Fruit fly (Drosophila melanogaster) Kc167 (cell line): Measurements from ENCODE around the gene CG10005.

Source experiments
- Myc ChIP-seq: fragments of >200 bp; optimal IDR thresholded peaks from 2 replicates; lab custom pipeline; 2017; ENCODE audit warnings: missing external identifiers
- Sin3A ChIP-seq: fragments of >200 bp; optimal IDR thresholded peaks from 2 replicates; lab custom pipeline; 2018; ENCODE audit warnings: missing external identifiers
- h ChIP-seq: fragments of >200 bp; optimal IDR thresholded peaks from 3 replicates; lab custom pipeline; 2018; ENCODE audit warnings: missing external identifiers
- insv ChIP-seq: fragments of >200 bp; optimal IDR thresholded peaks from 3 replicates; lab custom pipeline; 2018; ENCODE audit warnings: missing external identifiers
- psq ChIP-seq: fragments of >200 bp; optimal IDR thresholded peaks from 2 replicates; lab custom pipeline; 2017; ENCODE audit warnings: missing external identifiers

DNA sequence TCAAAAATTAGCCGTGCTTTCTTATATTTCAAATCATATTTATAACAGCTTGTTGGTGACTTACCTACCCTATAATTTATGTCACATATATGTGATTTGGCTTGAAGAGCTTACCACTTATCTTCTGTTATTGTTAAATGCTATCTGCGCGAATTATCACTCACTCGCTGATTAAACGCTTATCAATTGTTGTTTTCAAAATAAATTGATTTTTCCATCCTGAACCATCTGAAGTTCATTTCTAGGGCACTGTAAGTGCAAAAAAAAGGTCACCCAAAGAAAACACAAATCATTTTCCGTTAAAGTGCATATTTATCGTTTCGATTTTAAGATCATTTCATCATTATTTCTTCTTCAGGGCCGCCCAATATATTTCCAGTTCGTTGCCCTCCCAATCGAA is 1.3 kb upstream of the CG10005 start:
- no peak for TF ChIP-seq psq (lab: Kevin White, UChicago)
- TF ChIP-seq Sin3A (lab: Kevin White, UChicago) = no peak
- TF ChIP-seq h (lab: Kevin White, UChicago) = no peak
- TF ChIP-seq Myc (lab: Kevin White, UChicago) = no peak
- no peak for TF ChIP-seq insv (lab: Kevin White, UChicago)
